Worm (Caenorhabditis elegans) whole organism, L2 larva: ENCODE data around the gene T08A11.1.

ENCODE experiments used
- alr-1 ChIP-seq: fragments of 150-350 bp; optimal IDR thresholded peaks from 2 replicates; lab custom pipeline; 2014; ENCODE audit warnings: missing biosample characterization, missing genetic modification characterization
- blmp-1 ChIP-seq: sonication (generic microtip); optimal IDR thresholded peaks from 2 replicates; lab custom pipeline; 2017; ENCODE audit warnings: missing genetic modification characterization, mild to moderate bottlenecking, missing compliant biosample characterization, antibody characterized with exemption, moderate library complexity; ENCODE audit not compliant: insufficient read depth

DNA sequence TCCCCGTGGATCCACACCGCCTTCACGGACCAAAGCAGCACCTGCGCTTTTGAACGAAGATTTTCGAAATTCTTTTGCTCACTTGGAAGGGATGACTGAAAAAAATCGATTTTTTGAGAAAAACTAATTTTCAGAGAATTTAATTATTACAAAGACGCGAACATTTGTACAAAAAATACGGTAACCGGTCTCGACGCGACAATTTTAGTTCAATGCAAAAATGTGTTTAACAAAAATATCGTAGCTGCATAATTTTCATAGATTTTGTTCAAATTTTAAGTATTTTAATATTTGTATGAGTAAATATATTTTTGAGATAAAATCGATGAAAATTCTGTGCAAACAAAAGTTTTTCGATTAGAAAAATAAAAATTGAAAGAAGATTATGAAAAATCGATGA is at the start of gene T08A11.1:
- TF ChIP-seq blmp-1 (tag; lab: Kevin White, UChicago) (no peak), alr-1 (tag; lab: Kevin White, UChicago) (no peak)
